Fruit fly (Drosophila melanogaster) whole organism, prepupa: ENCODE data around the gene CG6873.

Experiments used
- CG10669 ChIP-seq: fragments of 200-800 bp; sonication (Bioruptor generic); optimal IDR thresholded peaks from 3 replicates; lab custom pipeline; 2018; ENCODE audit warnings: missing biosample characterization, mild to moderate bottlenecking, missing genetic modification characterization, moderate library complexity
- CG11762 ChIP-seq: fragments of 200-800 bp; sonication (Bioruptor generic); optimal IDR thresholded peaks from 3 replicates; lab custom pipeline; 2016; ENCODE audit warnings: missing biosample characterization, missing genetic modification characterization; ENCODE audit not compliant: insufficient read depth
- CG15336 ChIP-seq: fragments of 200-800 bp; sonication (Bioruptor generic); IDR thresholded peaks from 2 replicates; pipeline ENCODE4 v1.3.6; 2022; ENCODE audit warnings: missing biosample characterization, missing genetic modification characterization
- CG16779 ChIP-seq: fragments of 200-800 bp; sonication (Bioruptor generic); optimal IDR thresholded peaks from 3 replicates; lab custom pipeline; 2017; ENCODE audit warnings: missing biosample characterization, mild to moderate bottlenecking, missing genetic modification characterization
- CG3032 ChIP-seq: fragments of 200-800 bp; optimal IDR thresholded peaks from 2 replicates; lab custom pipeline; 2019; ENCODE audit warnings: missing biosample characterization, mild to moderate bottlenecking, missing genetic modification characterization, moderate library complexity
- CG3919 ChIP-seq: fragments of 200-800 bp; sonication (Bioruptor generic); optimal IDR thresholded peaks from 3 replicates; lab custom pipeline; 2016; ENCODE audit warnings: missing biosample characterization, missing genetic modification characterization
- CG6854 ChIP-seq: fragments of 200-800 bp; sonication (Bioruptor generic); optimal IDR thresholded peaks from 2 replicates; lab custom pipeline; 2017; ENCODE audit warnings: missing biosample characterization, mild to moderate bottlenecking, missing genetic modification characterization
- Sox102F ChIP-seq: fragments of 200-800 bp; sonication (Bioruptor generic); optimal IDR thresholded peaks from 2 replicates; lab custom pipeline; 2016; ENCODE audit warnings: missing biosample characterization, mild to moderate bottlenecking, missing genetic modification characterization
- dsx ChIP-seq: fragments of 200-800 bp; optimal IDR thresholded peaks from 3 replicates; lab custom pipeline; 2019; ENCODE audit warnings: missing biosample characterization, mild to moderate bottlenecking, missing genetic modification characterization, moderate library complexity; ENCODE audit not compliant: poor library complexity, severe bottlenecking
- eg ChIP-seq: fragments of 200-800 bp; sonication (Bioruptor generic); IDR thresholded peaks from 3 replicates; pipeline ENCODE4 v1.3.6; 2022; ENCODE audit warnings: missing biosample characterization, missing genetic modification characterization
- fkh ChIP-seq: fragments of 200-800 bp; sonication (Bioruptor generic); optimal IDR thresholded peaks from 3 replicates; lab custom pipeline; 2017; ENCODE audit warnings: missing biosample characterization, mild to moderate bottlenecking, missing genetic modification characterization, moderate library complexity
- salr ChIP-seq, 2 experiments: fragments of 200-800 bp; sonication (Bioruptor generic); optimal IDR thresholded peaks; 3 replicates each; lab custom pipeline; 2016 to 2018; ENCODE audit warnings: missing biosample characterization in 2 of 2, missing genetic modification characterization in 2 of 2, mild to moderate bottlenecking in 1 of 2
- spab ChIP-seq: fragments of 200-800 bp; sonication (Bioruptor generic); optimal IDR thresholded peaks from 2 replicates; lab custom pipeline; 2017; ENCODE audit warnings: missing biosample characterization, mild to moderate bottlenecking, missing genetic modification characterization, missing genetic modification reagents

DNA sequence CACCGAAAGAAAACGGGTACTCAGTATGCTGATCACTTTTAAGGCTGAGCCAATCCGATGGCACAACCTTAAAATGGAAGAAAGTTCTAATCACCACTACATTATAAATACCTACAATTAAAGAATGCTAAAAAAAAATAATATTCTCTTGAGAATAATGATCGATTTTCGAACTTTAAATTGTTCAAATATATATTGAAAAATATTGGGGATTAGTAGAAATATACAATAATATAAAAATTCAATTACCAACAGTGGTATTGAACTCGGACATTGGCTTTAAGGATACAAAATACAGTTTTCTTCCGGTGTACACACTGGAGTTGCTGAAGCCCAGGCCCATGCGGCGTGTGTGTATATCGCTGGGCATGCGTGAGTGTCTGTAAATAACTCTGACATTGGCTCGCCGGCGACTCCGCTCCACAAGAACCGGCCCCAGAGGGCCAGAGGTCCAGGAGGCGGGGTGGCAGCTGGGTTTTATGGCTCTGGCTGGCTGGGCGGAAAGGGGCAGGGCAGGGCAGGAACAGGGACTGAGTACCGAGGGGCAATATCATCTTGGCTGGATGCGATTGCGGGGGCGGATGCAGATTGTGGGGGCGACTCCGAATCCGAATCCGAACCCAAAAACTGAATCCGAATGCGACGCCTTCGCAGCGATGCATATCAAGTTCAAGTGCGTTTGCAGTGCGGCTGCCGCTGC, 36.3 kb upstream of the CG6873 start:
- TF ChIP-seq CG6854 (GFP tag; lab: Kevin White, UChicago), result peak; percentile 59
- TF ChIP-seq eg (GFP tag; lab: Robert Waterston, UW), result 0 out of 3 replicates have a peak, but pooled peaks have one; percentile 49
- TF ChIP-seq fkh, result no peak
- peak; percentile 82 for TF ChIP-seq Sox102F (GFP tag; lab: Kevin White, UChicago)
- peak; percentile 83 for TF ChIP-seq CG11762 (GFP tag; lab: Kevin White, UChicago)
- TF ChIP-seq dsx (GFP tag; lab: Kevin White, UChicago), result peak; percentile 86
- TF ChIP-seq spab (GFP tag; lab: Kevin White, UChicago), result peak; percentile 88
- TF ChIP-seq CG16779, result peak; percentile 79
- peak; percentile 84 for TF ChIP-seq CG3919
- peak; percentile 51 to 90 for TF ChIP-seq salr (GFP tag; optimal IDR thresholded peaks at IDR 0.05; lab: Kevin White, UChicago)
- peak; percentile 85 for TF ChIP-seq CG10669 (GFP tag; lab: Kevin White, UChicago)
- TF ChIP-seq CG15336 (GFP tag; lab: Robert Waterston, UW), result peak; percentile 72
- peak; percentile 91 for TF ChIP-seq CG3032 (tag; lab: Kevin White, UChicago)
